Worm (Caenorhabditis elegans) whole organism, L4/young adult: ENCODE results near the gene atln-1.
"Not testable (repeated sequence)": the region's sequence is repeated elsewhere in the genome, so short reads cannot be mapped to it uniquely, and the experiment has no call there.

ENCODE experiments used
- W03F9.2 ChIP-seq: fragments of 150-350 bp; optimal IDR thresholded peaks from 2 replicates; lab custom pipeline; 2014; ENCODE audit warnings: missing biosample characterization, missing genetic modification characterization
- dao-5 ChIP-seq: sonication (generic microtip); optimal IDR thresholded peaks from 2 replicates; lab custom pipeline; 2016; ENCODE audit warnings: missing genotype, missing genetic modification characterization, moderate library complexity, missing compliant biosample characterization
- him-1 ChIP-seq: sonication (generic microtip); optimal IDR thresholded peaks from 2 replicates; lab custom pipeline; 2016; ENCODE audit warnings: missing genotype, missing genetic modification reagents, missing genetic modification characterization, missing compliant biosample characterization

atln-1 gene

DNA sequence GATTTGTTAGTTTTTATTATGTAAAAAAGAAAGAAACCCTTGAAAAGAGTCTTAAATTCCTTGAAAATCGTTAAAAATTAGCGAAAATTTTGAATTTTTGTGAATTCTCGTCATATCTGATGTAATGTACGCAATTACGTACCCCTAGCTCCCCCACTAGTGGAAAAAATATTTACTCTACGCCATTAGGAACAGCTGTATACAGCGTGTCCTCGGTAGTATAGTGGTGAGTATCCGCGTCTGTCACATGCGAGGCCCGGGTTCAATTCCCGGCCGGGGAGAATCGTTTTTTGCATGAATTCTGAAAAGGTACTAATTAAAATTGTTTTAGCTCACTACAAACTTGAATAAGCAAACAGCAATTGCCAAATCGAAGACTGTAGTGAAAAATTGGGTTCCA, 11.4 kb downstream of the atln-1 start:
- no peak for TF ChIP-seq him-1 (tag; lab: Kevin White, UChicago)
- TF ChIP-seq dao-5 (tag; lab: Kevin White, UChicago) = no peak
- TF ChIP-seq W03F9.2 (tag; lab: Kevin White, UChicago) = no peak

DNA sequence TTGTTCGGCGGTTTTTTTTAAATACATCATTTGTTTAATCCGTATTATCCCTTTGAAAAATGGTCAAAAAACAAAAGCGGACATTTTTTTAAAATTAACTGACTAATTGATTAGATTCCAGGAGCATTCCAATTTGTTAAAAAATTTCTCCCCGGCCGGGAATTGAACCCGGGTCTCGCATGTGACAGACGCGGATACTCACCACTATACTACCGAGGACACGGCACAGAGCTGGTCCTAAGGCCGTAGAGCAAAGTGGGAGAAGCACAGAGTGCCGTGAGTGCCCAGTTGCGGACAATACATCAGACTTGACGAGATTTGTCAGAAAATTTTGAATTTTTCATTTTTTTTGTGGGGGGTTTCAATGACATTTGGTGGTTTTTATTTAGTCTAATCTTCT, 12.5 kb downstream of the atln-1 start:
- peak; percentile 30 for TF ChIP-seq W03F9.2 (tag; lab: Kevin White, UChicago)
- TF ChIP-seq him-1 (tag; lab: Kevin White, UChicago) = no peak

DNA sequence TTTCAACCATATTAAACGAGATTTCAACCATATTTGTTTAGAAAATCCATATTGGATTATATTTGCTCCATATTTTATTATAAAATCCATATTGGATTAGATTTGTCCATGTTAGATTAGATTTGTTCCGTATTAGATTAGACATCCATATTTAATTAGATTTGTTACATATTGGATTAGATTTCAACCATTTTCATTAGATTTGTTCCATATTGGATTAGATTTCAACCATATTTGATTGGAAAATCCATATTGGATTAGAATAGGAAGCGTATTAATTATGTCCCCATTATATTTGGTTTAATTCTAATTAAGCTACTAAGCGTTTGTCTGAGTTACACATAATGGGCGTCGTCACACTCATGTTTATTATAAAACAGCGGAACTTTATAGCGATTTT, 13.1 kb downstream of the atln-1 start, which contains the start of gene Y54G2A.44:
Y54G2A.44 (plus strand) TSS at position 301 of the 400 bp plus-strand sequence.
- not testable (repeated sequence) for TF ChIP-seq dao-5, him-1, W03F9.2 (tag; lab: Kevin White, UChicago)

DNA sequence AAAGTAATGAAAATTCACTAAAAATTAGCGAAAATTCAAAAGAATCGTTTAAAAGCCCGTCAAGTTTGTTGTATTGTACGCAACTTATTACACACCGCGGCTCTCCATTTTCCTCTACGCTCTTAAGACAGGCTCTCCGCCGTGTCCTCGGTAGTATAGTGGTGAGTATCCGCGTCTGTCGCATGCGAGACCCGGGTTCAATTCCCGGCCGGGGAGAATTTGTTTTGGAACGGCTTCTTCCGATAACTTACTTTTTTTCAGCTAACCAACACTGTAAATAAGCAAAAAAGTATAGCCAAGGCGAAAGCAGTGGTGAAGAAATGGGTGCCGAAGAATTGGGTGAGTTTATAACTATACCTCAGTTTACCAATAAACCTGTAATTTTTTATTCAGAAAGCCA, 13.7 kb downstream of the atln-1 start:
- TF ChIP-seq dao-5 (tag; lab: Kevin White, UChicago) (no peak), him-1 (tag; lab: Kevin White, UChicago) (no peak), W03F9.2 (tag; lab: Kevin White, UChicago) (no peak)

DNA sequence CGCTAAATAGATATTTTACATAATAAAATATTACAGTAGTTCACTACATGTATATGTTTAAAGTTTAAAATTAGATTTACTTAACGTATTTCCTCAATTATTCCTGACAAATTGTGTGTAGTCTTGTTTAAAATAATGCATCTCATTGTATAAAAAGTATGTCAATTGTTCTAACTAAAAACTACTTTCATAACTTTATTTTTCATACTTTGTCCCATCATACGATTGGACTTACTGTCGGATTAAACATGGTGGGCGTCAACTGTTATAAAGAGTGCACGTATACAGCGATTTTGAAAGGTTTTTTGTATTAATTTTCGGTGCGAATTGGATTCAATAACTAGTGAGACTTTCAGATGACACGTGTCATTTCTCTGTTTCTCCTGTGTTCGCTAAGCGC, 15.2 kb downstream of the atln-1 start, which contains the start of gene Y54G2A.32:
Y54G2A.32 (plus strand) TSS at position 301 of the 400 bp plus-strand sequence.
- no peak for TF ChIP-seq dao-5 (tag; lab: Kevin White, UChicago)
- TF ChIP-seq W03F9.2 (tag; lab: Kevin White, UChicago) = no peak
- TF ChIP-seq him-1 (tag; lab: Kevin White, UChicago) = no peak

DNA sequence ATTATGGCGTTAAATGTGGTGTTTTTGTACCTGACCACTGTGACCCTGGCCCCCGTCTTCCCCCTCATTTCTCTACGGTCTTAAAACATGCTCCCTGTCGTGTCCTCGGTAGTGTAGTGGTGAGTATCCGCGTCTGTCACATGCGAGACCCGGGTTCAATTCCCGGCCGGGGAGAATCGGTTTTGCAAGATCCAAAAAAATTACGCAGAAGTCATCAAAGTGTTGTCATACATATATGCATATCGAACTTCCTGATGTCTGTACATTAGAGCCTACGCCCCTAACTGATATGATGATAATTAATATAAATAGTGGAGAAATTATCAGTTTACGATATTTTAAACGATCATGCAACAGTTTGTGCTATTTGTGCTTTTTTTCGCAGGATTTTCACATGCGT, 17.0 kb downstream of the atln-1 start, which contains the start of gene Y54G2A.45:
Y54G2A.45 (plus strand) TSS at position 333 of the 400 bp plus-strand sequence.
- TF ChIP-seq W03F9.2 (tag; lab: Kevin White, UChicago) (peak; percentile 71), him-1 (tag; lab: Kevin White, UChicago) (peak; percentile 1), dao-5 (tag; lab: Kevin White, UChicago) (peak; percentile 65)

DNA sequence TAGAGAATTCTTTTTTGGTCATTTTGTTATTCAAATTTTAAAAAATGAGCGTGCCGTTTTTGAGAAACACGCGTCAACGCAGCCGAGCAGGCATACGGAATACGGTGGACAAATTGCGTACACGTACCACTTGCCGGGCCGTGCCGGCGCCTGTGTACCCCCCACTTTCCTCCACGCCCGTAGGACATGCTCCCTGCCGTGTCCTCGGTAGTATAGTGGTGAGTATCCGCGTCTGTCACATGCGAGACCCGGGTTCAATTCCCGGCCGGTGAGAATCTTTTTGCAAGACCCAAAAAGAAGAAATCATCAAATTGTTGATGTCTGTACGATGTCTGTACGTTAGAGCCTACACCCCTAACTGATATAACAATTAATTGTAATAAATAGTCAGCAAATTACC, 19.7 kb downstream of the atln-1 start:
- no peak for TF ChIP-seq him-1 (tag; lab: Kevin White, UChicago)
- TF ChIP-seq W03F9.2 (tag; lab: Kevin White, UChicago) = no peak
- TF ChIP-seq dao-5 (tag; lab: Kevin White, UChicago) = no peak

DNA sequence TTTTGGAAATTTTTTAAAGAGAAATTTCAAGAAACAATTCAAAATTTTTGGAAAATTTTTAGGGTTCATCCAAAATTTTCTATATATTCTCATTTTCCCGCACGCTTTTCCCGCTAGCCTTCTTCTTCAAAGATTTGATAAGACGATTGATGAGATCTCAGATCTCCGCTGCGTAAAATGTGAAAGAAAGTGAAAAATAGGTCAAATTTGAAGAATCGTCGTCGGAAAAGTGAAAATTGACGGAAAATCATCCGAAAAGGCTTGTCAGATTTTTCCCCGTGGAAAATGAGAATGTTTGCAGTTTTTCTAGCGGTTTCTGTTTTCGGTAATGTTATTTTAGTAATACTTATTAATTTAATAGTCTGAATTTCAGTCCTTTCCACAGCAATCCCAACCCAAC, 20.7 kb downstream of the atln-1 start, which contains the start of gene Y54G2A.76:
Y54G2A.76 (plus strand) TSS at position 203 of the 400 bp plus-strand sequence.
- TF ChIP-seq dao-5 (tag; lab: Kevin White, UChicago) = no peak

DNA sequence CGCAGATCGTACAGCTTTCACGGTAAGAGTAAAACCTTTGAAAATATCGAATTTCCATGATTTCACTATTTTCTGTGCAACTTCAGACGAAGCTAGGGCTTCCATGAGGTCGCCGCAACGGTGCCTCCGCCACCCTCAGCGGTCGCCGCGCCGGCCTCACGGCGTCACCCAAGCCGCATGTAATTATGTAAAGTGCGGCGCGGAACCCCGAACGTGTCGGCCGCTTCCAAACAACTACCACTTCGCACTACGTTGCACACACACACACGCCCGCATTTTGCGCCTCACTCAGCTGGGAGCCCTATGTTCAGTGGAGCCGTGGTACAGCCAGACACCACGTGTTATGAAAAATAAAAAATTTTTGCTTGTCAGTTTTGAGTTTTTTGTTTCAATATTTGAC, 28.5 kb downstream of the atln-1 start:
- TF ChIP-seq W03F9.2 (tag; lab: Kevin White, UChicago) (no peak), him-1 (tag; lab: Kevin White, UChicago) (no peak), dao-5 (tag; lab: Kevin White, UChicago) (no peak)

DNA sequence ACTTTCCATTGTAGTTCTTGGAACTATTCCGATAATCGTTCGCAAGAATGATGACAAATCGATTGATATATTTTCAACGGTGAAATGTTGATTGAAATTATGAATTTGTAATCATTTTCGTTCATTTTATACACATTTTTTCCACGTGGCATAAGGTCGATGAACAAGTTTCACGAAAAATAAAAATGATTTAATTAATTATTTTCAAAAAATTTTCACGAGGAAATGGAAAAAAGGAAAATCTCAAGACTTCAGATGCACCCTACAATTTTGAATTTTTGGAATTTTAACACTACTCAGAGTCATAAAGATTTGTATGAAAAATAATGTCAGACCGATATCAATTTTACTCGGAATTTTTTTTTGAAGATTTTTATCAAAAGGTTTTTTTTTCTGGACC, 31.1 kb downstream of the atln-1 start, which contains the start of gene Y54G2A.13:
Y54G2A.13 (minus strand) TSS at position 101 of the 400 bp plus-strand sequence.
- TF ChIP-seq W03F9.2 (tag; lab: Kevin White, UChicago) = no peak
- TF ChIP-seq him-1 (tag; lab: Kevin White, UChicago) = no peak
- TF ChIP-seq dao-5 (tag; lab: Kevin White, UChicago) = no peak

DNA sequence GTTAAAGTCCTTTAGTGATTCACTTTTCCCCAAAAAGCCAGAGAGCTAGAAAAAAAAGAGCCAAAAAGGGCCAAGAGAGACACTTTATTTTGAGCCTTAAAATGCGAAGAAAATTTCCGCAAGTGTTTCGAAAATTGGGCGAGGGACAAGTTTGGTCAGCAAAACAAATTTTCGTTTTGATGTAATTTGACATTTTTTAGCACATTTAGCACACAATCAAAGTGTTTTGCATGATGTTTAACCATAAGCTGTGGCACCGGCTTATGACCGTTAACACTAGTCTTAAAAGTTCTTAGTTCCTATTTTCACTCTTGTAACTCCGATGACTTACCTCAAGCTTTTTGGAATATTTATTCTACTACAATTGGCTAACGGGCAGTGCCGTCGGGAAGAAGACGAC, 31.9 kb downstream of the atln-1 start, which contains the start of gene Y54G2A.37:
Y54G2A.37 (plus strand) TSS at position 301 of the 400 bp plus-strand sequence.
- TF ChIP-seq him-1 (tag; lab: Kevin White, UChicago) (no peak), dao-5 (tag; lab: Kevin White, UChicago) (no peak), W03F9.2 (tag; lab: Kevin White, UChicago) (no peak)

DNA sequence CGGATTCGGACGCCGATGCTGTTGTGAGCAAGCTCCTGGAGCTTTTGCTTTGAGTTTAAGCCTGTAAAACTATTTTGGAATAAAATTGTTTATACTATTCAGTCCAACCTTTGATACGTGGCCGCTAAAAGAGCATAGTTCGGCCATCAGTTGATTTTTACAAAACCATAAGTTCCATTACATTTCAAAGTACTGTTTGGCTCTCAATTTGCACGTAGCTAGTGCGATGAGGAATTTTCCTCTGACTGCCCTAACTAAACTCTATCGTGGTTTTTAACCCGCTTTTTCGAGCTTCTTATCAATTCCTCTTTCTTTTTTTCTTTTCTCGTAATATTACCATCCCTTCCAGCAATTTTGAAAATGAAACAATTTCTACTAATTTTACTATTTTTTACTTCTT, 35.0 kb downstream of the atln-1 start, which contains the start of gene clec-80:
clec-80 (plus strand) TSS at position 301 of the 400 bp plus-strand sequence.
- TF ChIP-seq W03F9.2 (tag; lab: Kevin White, UChicago) = no peak
- TF ChIP-seq dao-5 (tag; lab: Kevin White, UChicago) = no peak
- no peak for TF ChIP-seq him-1 (tag; lab: Kevin White, UChicago)

DNA sequence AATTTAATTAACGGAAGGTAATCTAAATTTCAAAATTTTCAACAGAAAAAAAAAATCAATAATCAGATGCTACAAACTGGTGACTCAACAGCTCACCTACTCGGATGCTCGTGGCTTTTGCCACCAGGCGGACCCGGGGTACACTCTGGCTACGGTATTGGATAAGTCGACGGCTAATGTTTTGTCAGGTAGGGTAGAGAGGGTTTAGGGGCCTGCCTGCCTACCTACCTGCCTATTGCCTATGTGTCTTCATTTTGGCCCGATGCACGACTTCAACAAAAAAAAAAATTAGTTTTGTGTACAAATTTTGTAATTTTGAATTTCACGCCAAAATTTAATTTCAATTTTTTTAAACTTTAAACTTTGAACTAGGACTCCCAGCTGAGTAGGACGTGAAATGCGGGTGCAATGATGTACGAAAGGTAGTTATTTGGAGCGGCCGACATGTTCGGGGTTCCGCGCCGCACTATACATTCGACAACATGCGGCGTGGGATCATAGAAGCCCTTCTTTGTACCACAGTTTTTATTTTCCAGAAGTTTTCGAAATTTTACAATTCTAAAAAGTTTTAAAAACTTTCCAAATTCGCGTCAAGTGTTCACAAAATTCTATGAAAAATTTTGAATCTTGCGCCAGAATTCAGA, 37.1 kb downstream of the atln-1 start:
- TF ChIP-seq him-1 (tag; lab: Kevin White, UChicago) (no peak), dao-5 (tag; lab: Kevin White, UChicago) (no peak), W03F9.2 (tag; lab: Kevin White, UChicago) (no peak)

DNA sequence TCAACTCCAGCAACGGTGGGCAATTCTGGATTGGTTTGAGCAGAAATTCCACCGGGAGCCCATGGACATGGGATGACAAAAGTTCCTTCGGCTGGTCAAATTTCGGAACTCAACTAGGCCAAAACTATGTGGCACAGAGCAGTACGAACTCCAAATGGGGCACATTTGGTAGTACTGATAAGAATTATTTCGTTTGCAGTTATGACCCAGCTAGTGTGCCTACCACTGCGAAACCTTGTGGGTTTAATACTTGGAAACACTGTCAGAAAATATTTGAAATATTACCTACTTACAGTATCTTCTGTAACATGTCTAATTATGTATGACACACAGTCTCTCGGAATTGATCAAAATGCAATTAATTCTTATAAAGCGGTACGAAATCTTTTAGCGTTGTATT, 37.8 kb downstream of the atln-1 start:
- TF ChIP-seq him-1 (tag; lab: Kevin White, UChicago) = no peak
- no peak for TF ChIP-seq W03F9.2 (tag; lab: Kevin White, UChicago)
- no peak for TF ChIP-seq dao-5 (tag; lab: Kevin White, UChicago)
